Fruit fly (Drosophila melanogaster): ENCODE data around the gene CG7330.

The CG7330 gene

DNA sequence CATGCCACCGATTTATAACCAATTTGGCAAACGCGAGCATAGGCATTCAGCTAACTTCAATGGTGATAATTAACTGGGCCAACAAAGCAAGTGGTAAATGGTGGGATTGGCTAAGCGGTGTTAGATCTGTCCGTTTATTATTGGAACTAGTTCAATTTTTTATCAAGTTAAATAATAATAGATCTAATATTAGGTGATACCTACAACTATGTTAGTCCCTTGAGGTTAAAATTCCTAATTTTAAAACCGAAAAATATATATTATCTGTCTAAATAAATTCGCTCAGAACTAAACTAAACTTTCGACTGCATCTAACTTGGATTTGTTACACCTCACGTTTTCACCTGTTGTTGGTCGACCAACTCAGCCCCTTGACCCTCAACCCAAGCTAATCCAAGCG, 1.1 kb upstream of the CG7330 start:
- TF ChIP-seq acj6 (GFP tag; optimal IDR thresholded peaks at IDR 0.05), result no peak
- no peak for TF ChIP-seq CG15336 (GFP tag; IDR thresholded peaks at IDR 0.05)
- no peak for TF ChIP-seq CG8632 (GFP tag; optimal IDR thresholded peaks at IDR 0.05)
- TF ChIP-seq net (GFP tag; optimal IDR thresholded peaks at IDR 0.05), result no peak
- no peak for TF ChIP-seq CG4318 (GFP tag; optimal IDR thresholded peaks at IDR 0.05)
- no peak for TF ChIP-seq Eip93F (GFP tag; optimal IDR thresholded peaks at IDR 0.05)
- TF ChIP-seq fkh (GFP tag; optimal IDR thresholded peaks at IDR 0.05), result no peak
- TF ChIP-seq achi (GFP tag; optimal IDR thresholded peaks at IDR 0.05), result no peak
- no peak for TF ChIP-seq Smox (GFP tag; optimal IDR thresholded peaks at IDR 0.05)
- no peak for TF ChIP-seq CG11762 (GFP tag; optimal IDR thresholded peaks at IDR 0.05; ENCODE audit: insufficient read depth)
- no peak for TF ChIP-seq CG32006 (GFP tag; optimal IDR thresholded peaks at IDR 0.05)
- no peak for TF ChIP-seq Gug (GFP tag; IDR thresholded peaks at IDR 0.05)
- no peak for TF ChIP-seq Hr4 (GFP tag; optimal IDR thresholded peaks at IDR 0.05)
- no peak for TF ChIP-seq Hr39 (GFP tag; optimal IDR thresholded peaks at IDR 0.05)
- no peak for TF ChIP-seq CG6276 (GFP tag; optimal IDR thresholded peaks at IDR 0.05)
- TF ChIP-seq Ets96B (tag; optimal IDR thresholded peaks at IDR 0.05), result no peak
- no peak for TF ChIP-seq esn (GFP tag; optimal IDR thresholded peaks at IDR 0.05)
- TF ChIP-seq Eip78C (GFP tag), result no peak
- no peak for TF ChIP-seq Sox102F (GFP tag; optimal IDR thresholded peaks at IDR 0.05)

dm6 chr3L:18154140-18154539, 5.4 kb downstream of the CG7330 start:
- TF ChIP-seq Eip78C (GFP tag), result no peak
- no peak for TF ChIP-seq fkh (GFP tag; optimal IDR thresholded peaks at IDR 0.05)
- TF ChIP-seq dac (GFP tag; optimal IDR thresholded peaks at IDR 0.05), result no peak
- no peak for TF ChIP-seq CG6163 (GFP tag; IDR thresholded peaks at IDR 0.05)
- TF ChIP-seq Sox14 (GFP tag; optimal IDR thresholded peaks at IDR 0.05), result no peak
- no peak for TF ChIP-seq CG6854 (GFP tag; optimal IDR thresholded peaks at IDR 0.05)
- no peak for TF ChIP-seq CG6808 (GFP tag; optimal IDR thresholded peaks at IDR 0.05)
- TF ChIP-seq Sox15 (GFP tag; optimal IDR thresholded peaks at IDR 0.05), result no peak
- TF ChIP-seq spab (GFP tag; optimal IDR thresholded peaks at IDR 0.05), result no peak

- TF ChIP-seq CG6854 (GFP tag; optimal IDR thresholded peaks at IDR 0.05) (no peak), CG3032 (tag; optimal IDR thresholded peaks at IDR 0.05) (no peak), CG11902 (GFP tag; optimal IDR thresholded peaks at IDR 0.05) (no peak), CG8319 (GFP tag; optimal IDR thresholded peaks at IDR 0.05) (no peak), CG11294 (GFP tag; IDR thresholded peaks at IDR 0.05) (no peak), CG34406 (GFP tag; optimal IDR thresholded peaks at IDR 0.05) (no peak), eg (GFP tag; IDR thresholded peaks at IDR 0.05) (no peak), acj6 (GFP tag; optimal IDR thresholded peaks at IDR 0.05) (no peak), Hr38 (GFP tag; optimal IDR thresholded peaks at IDR 0.05) (no peak), esn (GFP tag; optimal IDR thresholded peaks at IDR 0.05) (no peak)
Measured at dm6 chr3L:18161175-18161574, 12.5 kb downstream of the CG7330 start.

dm6 chr3L:18162174-18162690, 13.5 kb downstream of the CG7330 start, which contains the start of gene CG13699:
TSS of gene CG13699 (minus strand) at chr3L:18162522.
- TF ChIP-seq vri (GFP tag; optimal IDR thresholded peaks at IDR 0.05) (no peak), Hr38 (GFP tag; optimal IDR thresholded peaks at IDR 0.05) (no peak), Eip75B (GFP tag; optimal IDR thresholded peaks at IDR 0.05) (no peak), CG7368 (GFP tag; optimal IDR thresholded peaks at IDR 0.05) (no peak), CG32006 (GFP tag; optimal IDR thresholded peaks at IDR 0.05) (no peak), fd85E (GFP tag; optimal IDR thresholded peaks at IDR 0.05) (no peak), CG6163 (GFP tag; IDR thresholded peaks at IDR 0.05) (no peak), Hr4 (GFP tag; optimal IDR thresholded peaks at IDR 0.05) (no peak), dsx (GFP tag; optimal IDR thresholded peaks at IDR 0.05; ENCODE audit: poor library complexity, severe bottlenecking) (no peak), ss (GFP tag; optimal IDR thresholded peaks at IDR 0.05) (no peak), CG16779 (tag; optimal IDR thresholded peaks at IDR 0.05) (no peak), CG15336 (GFP tag; IDR thresholded peaks at IDR 0.05) (peak; percentile 48; the same call in 1 of the 2 replicates), Ets96B (tag; optimal IDR thresholded peaks at IDR 0.05) (no peak), spab (GFP tag; optimal IDR thresholded peaks at IDR 0.05) (no peak), CG10631 (GFP tag; optimal IDR thresholded peaks at IDR 0.05) (no peak), Eip78C (GFP tag) (peak; percentile 41), topi (GFP tag; optimal IDR thresholded peaks at IDR 0.05) (no peak), Sox14 (GFP tag; optimal IDR thresholded peaks at IDR 0.05) (no peak), Sox102F (GFP tag; optimal IDR thresholded peaks at IDR 0.05) (peak; percentile 40), net (GFP tag; optimal IDR thresholded peaks at IDR 0.05) (no peak), Smox (GFP tag; optimal IDR thresholded peaks at IDR 0.05) (no peak), Lpt (GFP tag; optimal IDR thresholded peaks at IDR 0.05) (no peak), CG11294 (GFP tag; IDR thresholded peaks at IDR 0.05) (no peak), CG4318 (GFP tag; optimal IDR thresholded peaks at IDR 0.05) (no peak), Ets21C (GFP tag; optimal IDR thresholded peaks at IDR 0.05) (no peak), pdm3 (GFP tag; optimal IDR thresholded peaks at IDR 0.05) (no peak), svp (GFP tag) (no peak)
